ENCODE assay signal across 1 fruit fly cellular context in the genomic region with DNA sequence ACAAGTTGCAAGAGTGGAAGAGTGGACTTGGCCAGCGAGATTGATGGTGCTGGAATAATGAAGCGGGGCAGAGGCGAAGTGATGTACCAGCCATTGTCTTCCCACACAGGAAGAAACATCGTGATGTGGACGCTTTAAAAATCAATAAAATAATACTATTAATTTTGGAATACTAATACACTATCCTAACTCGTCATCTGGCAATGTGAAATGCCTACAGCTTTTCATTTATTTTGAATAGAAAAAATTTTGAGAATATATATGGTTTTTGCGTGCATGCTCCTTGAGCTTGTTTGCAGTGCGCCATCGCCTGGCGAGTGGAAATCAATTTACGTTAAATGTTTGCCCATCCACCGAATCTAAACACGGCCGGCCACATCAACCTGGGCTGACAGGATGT.
TF ChIP-seq lines count a peak whose summit lies in the region.

No protein-coding gene starts in this region.

TF ChIP-seq in whole organism, prepupa, 60 proteins besides CTCF, POLR2A, EP300 and RAD21 (continued from another document):
- peak; percentile 39 for TF ChIP-seq svp (GFP tag; lab: Kevin White, UChicago)
- peak; percentile 57 for TF ChIP-seq Sox14 (GFP tag; optimal IDR thresholded peaks at IDR 0.05; lab: Kevin White, UChicago)
- peak in 1 of 2 experiments; percentile 32 for TF ChIP-seq ss (GFP tag; optimal IDR thresholded peaks at IDR 0.05; lab: Kevin White, UChicago)
- peak; percentile 22 for TF ChIP-seq CG6276 (GFP tag; optimal IDR thresholded peaks at IDR 0.05; lab: Kevin White, UChicago)
- no peak for TF ChIP-seq lz (GFP tag; optimal IDR thresholded peaks at IDR 0.05; lab: Kevin White, UChicago)
- TF ChIP-seq CG6163 (GFP tag; IDR thresholded peaks at IDR 0.05; lab: Robert Waterston, UW) = peak; percentile 73; the same call in 2 of the 3 replicates
- TF ChIP-seq CG31627 (GFP tag; optimal IDR thresholded peaks at IDR 0.05; lab: Kevin White, UChicago) = no peak
- peak; percentile 7 for TF ChIP-seq CG11762 (GFP tag; optimal IDR thresholded peaks at IDR 0.05; lab: Kevin White, UChicago; ENCODE audit: insufficient read depth)
- peak; percentile 78 for TF ChIP-seq Ets96B (tag; optimal IDR thresholded peaks at IDR 0.05; lab: Kevin White, UChicago)
- TF ChIP-seq CG8632 (GFP tag; optimal IDR thresholded peaks at IDR 0.05; lab: Kevin White, UChicago) = peak; percentile 29
- peak; percentile 52 for TF ChIP-seq CG4318 (GFP tag; optimal IDR thresholded peaks at IDR 0.05; lab: Kevin White, UChicago)
- peak; percentile 62 for TF ChIP-seq pdm3 (GFP tag; optimal IDR thresholded peaks at IDR 0.05; lab: Kevin White, UChicago)
- TF ChIP-seq CG6854 (GFP tag; optimal IDR thresholded peaks at IDR 0.05; lab: Kevin White, UChicago) = no peak
- peak; percentile 34 for TF ChIP-seq dsx (GFP tag; optimal IDR thresholded peaks at IDR 0.05; lab: Kevin White, UChicago; ENCODE audit: poor library complexity, severe bottlenecking)
- peak; percentile 18 for TF ChIP-seq CG9139 (GFP tag; optimal IDR thresholded peaks at IDR 0.05; lab: Kevin White, UChicago)
- TF ChIP-seq Hr39 (GFP tag; optimal IDR thresholded peaks at IDR 0.05; lab: Kevin White, UChicago) = no peak
- peak; percentile 54 for TF ChIP-seq Eip75B (GFP tag; optimal IDR thresholded peaks at IDR 0.05; lab: Kevin White, UChicago)
- peak; percentile 68 for TF ChIP-seq CG3919 (GFP tag; optimal IDR thresholded peaks at IDR 0.05; lab: Kevin White, UChicago)
- peak; percentile 39 for TF ChIP-seq net (GFP tag; optimal IDR thresholded peaks at IDR 0.05; lab: Kevin White, UChicago)
- TF ChIP-seq CG8119 (GFP tag; IDR thresholded peaks at IDR 0.05; lab: Robert Waterston, UW) = peak; percentile 68
